Worm (Caenorhabditis elegans): ENCODE data around the gene K02E7.1.

The K02E7.1 gene

ce11 chrII:1116521-1116920 is 33.6 kb downstream of the K02E7.1 start:
- no peak for TF ChIP-seq K09A11.1 (tag; optimal IDR thresholded peaks at IDR 0.05; ENCODE audit: insufficient read depth)

ce11 chrII:1117992-1118729 is 35.2 kb downstream of the K02E7.1 start, which contains the start of gene lips-13:
lips-13 (minus strand) TSS chrII:1118042.
- no peak for TF ChIP-seq lim-6 (tag; optimal IDR thresholded peaks at IDR 0.05)
- no peak for TF ChIP-seq sox-4 (tag; optimal IDR thresholded peaks at IDR 0.05)
- TF ChIP-seq pat-9 (tag; optimal IDR thresholded peaks at IDR 0.05) = no peak
- TF ChIP-seq che-1 (tag; optimal IDR thresholded peaks at IDR 0.05) = no peak

ce11 chrII:1123208-1123607 is 40.2 kb downstream of the K02E7.1 start, which contains the start of the genes sut-1 and eri-3:
sut-1 (minus strand) TSS chrII:1123265.
eri-3 (plus strand) TSS chrII:1123534.
- no peak for TF ChIP-seq ztf-16 (tag; optimal IDR thresholded peaks at IDR 0.05)

ce11 chrII:1124757-1125156 is 41.8 kb downstream of the K02E7.1 start:
- TF ChIP-seq C08G9.2 (tag; optimal IDR thresholded peaks at IDR 0.05) (no peak), nfya-1 (tag; optimal IDR thresholded peaks at IDR 0.05) (no peak), ahr-1 (tag; optimal IDR thresholded peaks at IDR 0.05) (no peak), eyg-1 (tag; optimal IDR thresholded peaks at IDR 0.05) (no peak), sox-4 (tag; optimal IDR thresholded peaks at IDR 0.05) (no peak), fkh-10 (GFP tag; optimal IDR thresholded peaks at IDR 0.05) (no peak), zip-5 (tag; optimal IDR thresholded peaks at IDR 0.05) (no peak), pros-1 (tag; optimal IDR thresholded peaks at IDR 0.05) (no peak)

- TF ChIP-seq dmd-4 (tag; optimal IDR thresholded peaks at IDR 0.05; ENCODE audit: borderline replicate concordance) (no peak), ceh-30 (tag; optimal IDR thresholded peaks at IDR 0.05) (no peak), rnt-1 (tag; optimal IDR thresholded peaks at IDR 0.05) (no peak), C08G9.2 (tag; optimal IDR thresholded peaks at IDR 0.05) (no peak), ttx-3 (tag; optimal IDR thresholded peaks at IDR 0.05) (no peak)
Measured at ce11 chrII:1126472-1126871, 43.5 kb downstream of the K02E7.1 start.

- no peak for TF ChIP-seq unc-55 (GFP tag; optimal IDR thresholded peaks at IDR 0.05)
- TF ChIP-seq pag-3 (tag; optimal IDR thresholded peaks at IDR 0.05; ENCODE audit: borderline replicate concordance) = no peak
- TF ChIP-seq sox-4 (tag; optimal IDR thresholded peaks at IDR 0.05) = no peak
- TF ChIP-seq ceh-18 (tag; optimal IDR thresholded peaks at IDR 0.05) = no peak
- TF ChIP-seq nhr-232 (tag; optimal IDR thresholded peaks at IDR 0.05) = no peak
- TF ChIP-seq fkh-6 (tag; optimal IDR thresholded peaks at IDR 0.05) = no peak
- no peak for TF ChIP-seq pha-2 (tag; optimal IDR thresholded peaks at IDR 0.05)
- no peak for TF ChIP-seq F13H6.1 (tag; optimal IDR thresholded peaks at IDR 0.05)
- TF ChIP-seq ama-1 (optimal IDR thresholded peaks at IDR 0.05) = no peak
Measured at ce11 chrII:1127676-1128075, 44.7 kb downstream of the K02E7.1 start, which contains the start of gene taf-6.1. taf-6.1 (plus strand) TSS chrII:1127976.

ce11 chrII:1130241-1130640 is 47.3 kb downstream of the K02E7.1 start:
- TF ChIP-seq sox-4 (tag; optimal IDR thresholded peaks at IDR 0.05) (no peak), hlh-8 (tag; optimal IDR thresholded peaks at IDR 0.05) (no peak), pha-4 (tag; optimal IDR thresholded peaks at IDR 0.05) (no peak), ceh-22 (tag; optimal IDR thresholded peaks at IDR 0.05) (no peak), pax-1 (tag; optimal IDR thresholded peaks at IDR 0.05) (no peak), T23F11.4 (GFP tag; optimal IDR thresholded peaks at IDR 0.05) (no peak)
